Fruit fly (Drosophila melanogaster) whole organism, adult: ENCODE measurements around the gene Nf1.
A peak's percentile ranks its signal among the peaks of the same experiment; 100 is the strongest.

Experiments
- CG11617 ChIP-seq: fragments of 200-800 bp; sonication (Bioruptor generic); optimal IDR thresholded peaks from 2 replicates; lab custom pipeline; 2017; ENCODE audit warnings: mild to moderate bottlenecking, missing biosample characterization, missing genetic modification reagents, missing genetic modification characterization
- CG12768 ChIP-seq: fragments of 200-800 bp; sonication (Bioruptor generic); optimal IDR thresholded peaks from 2 replicates; lab custom pipeline; 2017; ENCODE audit warnings: missing biosample characterization, missing genetic modification characterization, mild to moderate bottlenecking, moderate library complexity, missing genetic modification reagents
- CG14711 ChIP-seq: fragments of 200-800 bp; sonication (Bioruptor generic); optimal IDR thresholded peaks from 2 replicates; lab custom pipeline; 2018; ENCODE audit warnings: missing biosample characterization, mild to moderate bottlenecking, missing genetic modification characterization, moderate library complexity
- CG1620 ChIP-seq: fragments of 200-800 bp; sonication (Bioruptor generic); optimal IDR thresholded peaks from 2 replicates; lab custom pipeline; 2016; ENCODE audit warnings: missing biosample characterization, missing genetic modification characterization
- CG33017 ChIP-seq: fragments of 200-800 bp; sonication (Bioruptor generic); optimal IDR thresholded peaks from 2 replicates; lab custom pipeline; 2018; ENCODE audit warnings: missing biosample characterization, mild to moderate bottlenecking, missing genetic modification characterization, moderate library complexity
- CG5204 ChIP-seq: fragments of 200-800 bp; sonication (Bioruptor generic); optimal IDR thresholded peaks from 2 replicates; lab custom pipeline; 2016; ENCODE audit warnings: missing biosample characterization, missing genetic modification characterization
- CG7045 ChIP-seq: fragments of 200-800 bp; sonication (Bioruptor generic); optimal IDR thresholded peaks from 2 replicates; lab custom pipeline; 2017; ENCODE audit warnings: missing biosample characterization, mild to moderate bottlenecking, missing genetic modification characterization
- CG7101 ChIP-seq: fragments of 200-800 bp; sonication (Bioruptor generic); optimal IDR thresholded peaks from 2 replicates; lab custom pipeline; 2018; ENCODE audit warnings: missing biosample characterization, mild to moderate bottlenecking, missing genetic modification characterization, moderate library complexity
- Clk ChIP-seq: fragments of 200-800 bp; sonication (Bioruptor generic); optimal IDR thresholded peaks from 2 replicates; lab custom pipeline; 2017; ENCODE audit warnings: missing biosample characterization, missing genetic modification characterization
- Crg-1 ChIP-seq: fragments of 200-800 bp; sonication (Bioruptor generic); optimal IDR thresholded peaks from 2 replicates; lab custom pipeline; 2016; ENCODE audit warnings: missing biosample characterization, missing genetic modification characterization
- Hr96 ChIP-seq: fragments of 200-800 bp; sonication (Bioruptor generic); optimal IDR thresholded peaks from 2 replicates; lab custom pipeline; 2016; ENCODE audit warnings: missing biosample characterization, missing genetic modification characterization
- Mnt ChIP-seq: fragments of 200-800 bp; sonication (Bioruptor generic); optimal IDR thresholded peaks from 2 replicates; lab custom pipeline; 2016; ENCODE audit warnings: missing biosample characterization, mild to moderate bottlenecking, missing genetic modification characterization
- bab1 ChIP-seq: fragments of 200-800 bp; sonication (Bioruptor generic); optimal IDR thresholded peaks from 3 replicates; lab custom pipeline; 2019; ENCODE audit warnings: missing biosample characterization, mild to moderate bottlenecking, missing genetic modification characterization, moderate library complexity
- cic ChIP-seq: fragments of 200-800 bp; sonication (Bioruptor generic); optimal IDR thresholded peaks from 2 replicates; lab custom pipeline; 2017; ENCODE audit warnings: missing biosample characterization, mild to moderate bottlenecking, missing genetic modification characterization, moderate library complexity
- cnc ChIP-seq, 2 experiments: fragments of >200 bp; optimal IDR thresholded peaks; 2 replicates each; lab custom pipeline; 2017
- kay ChIP-seq: fragments of 200-800 bp; sonication (Bioruptor generic); peaks from one replicate; lab custom pipeline; 2016; ENCODE audit warnings: missing biosample characterization, missing genetic modification characterization, borderline replicate concordance
- ovo ChIP-seq: fragments of 200-800 bp; sonication (Bioruptor generic); optimal IDR thresholded peaks from 2 replicates; lab custom pipeline; 2016; ENCODE audit warnings: missing biosample characterization, missing genetic modification characterization
- pad ChIP-seq: fragments of 200-800 bp; sonication (Bioruptor generic); optimal IDR thresholded peaks from 3 replicates; lab custom pipeline; 2017; ENCODE audit warnings: missing biosample characterization, missing genetic modification characterization, mild to moderate bottlenecking, moderate library complexity, missing genetic modification reagents
- tj ChIP-seq: fragments of 200-800 bp; sonication (Bioruptor generic); optimal IDR thresholded peaks from 3 replicates; lab custom pipeline; 2017; ENCODE audit warnings: missing biosample characterization, mild to moderate bottlenecking, missing genetic modification characterization, moderate library complexity
- toe ChIP-seq: fragments of 200-800 bp; sonication (Bioruptor generic); optimal IDR thresholded peaks from 2 replicates; lab custom pipeline; 2016; ENCODE audit warnings: missing biosample characterization, missing genetic modification characterization

Nf1 gene

DNA sequence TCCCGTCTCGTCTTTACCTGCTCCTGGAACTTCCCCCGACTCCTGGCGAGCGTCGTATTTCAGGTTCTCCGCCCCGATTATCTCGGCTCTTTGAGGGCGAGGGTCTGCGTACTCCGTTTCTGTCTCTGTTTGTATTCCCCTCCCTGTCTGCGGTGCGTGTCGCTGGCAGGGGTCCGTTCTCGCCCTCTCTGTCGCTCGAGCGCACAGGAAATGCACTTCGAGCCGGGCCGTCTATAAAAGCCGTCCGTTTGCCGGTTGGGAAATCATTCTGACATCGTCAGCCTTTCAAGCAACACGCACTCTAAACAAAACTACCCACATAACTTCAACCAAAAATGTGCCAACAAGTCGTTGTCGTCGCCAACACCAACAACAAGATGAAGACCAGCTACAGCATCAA is 27.8 kb downstream of the Nf1 start:
- no peak for TF ChIP-seq CG12768
- TF ChIP-seq Crg-1 (GFP tag; lab: Kevin White, UChicago): no peak
- TF ChIP-seq CG11617: no peak
- no peak for TF ChIP-seq Mnt (GFP tag; lab: Kevin White, UChicago)
- TF ChIP-seq CG14711 (tag; lab: Kevin White, UChicago): no peak
- no peak for TF ChIP-seq CG1620 (GFP tag; lab: Kevin White, UChicago)
- TF ChIP-seq CG5204 (GFP tag; lab: Kevin White, UChicago): no peak
- no peak for TF ChIP-seq Hr96 (GFP tag; lab: Kevin White, UChicago)
- TF ChIP-seq pad (GFP tag; lab: Kevin White, UChicago): no peak
- no peak for TF ChIP-seq toe
- no peak for TF ChIP-seq CG7101 (tag; lab: Kevin White, UChicago)
- no peak for TF ChIP-seq CG7045 (GFP tag; lab: Kevin White, UChicago)
- TF ChIP-seq tj (GFP tag; lab: Kevin White, UChicago): no peak
- TF ChIP-seq ovo (GFP tag; lab: Kevin White, UChicago): no peak
- no peak for TF ChIP-seq CG33017 (tag; lab: Kevin White, UChicago)
- TF ChIP-seq Clk: no peak

DNA sequence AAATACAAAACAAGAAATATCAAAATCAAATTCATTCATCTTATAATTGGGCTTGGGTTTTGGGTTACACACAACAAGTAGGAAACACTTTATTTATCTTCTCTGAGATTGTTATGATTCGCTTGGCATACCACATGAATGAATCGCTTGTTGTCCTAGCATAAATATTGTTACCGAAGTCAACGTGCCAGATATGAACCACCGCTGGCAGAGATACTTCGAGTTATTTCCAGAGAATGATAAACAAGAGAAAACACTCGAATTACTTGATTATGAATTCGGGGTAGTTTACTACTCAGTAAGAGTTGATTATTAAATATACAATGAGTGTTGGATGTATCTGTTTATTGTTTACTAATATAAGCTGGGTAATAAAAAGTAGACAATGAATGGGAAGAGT is 28.7 kb downstream of the Nf1 start:
- TF ChIP-seq CG12768 (no peak), ovo (GFP tag; lab: Kevin White, UChicago) (no peak), CG33017 (tag; lab: Kevin White, UChicago) (no peak), cic (no peak), CG7101 (tag; lab: Kevin White, UChicago) (no peak), CG1620 (GFP tag; lab: Kevin White, UChicago) (no peak)

DNA sequence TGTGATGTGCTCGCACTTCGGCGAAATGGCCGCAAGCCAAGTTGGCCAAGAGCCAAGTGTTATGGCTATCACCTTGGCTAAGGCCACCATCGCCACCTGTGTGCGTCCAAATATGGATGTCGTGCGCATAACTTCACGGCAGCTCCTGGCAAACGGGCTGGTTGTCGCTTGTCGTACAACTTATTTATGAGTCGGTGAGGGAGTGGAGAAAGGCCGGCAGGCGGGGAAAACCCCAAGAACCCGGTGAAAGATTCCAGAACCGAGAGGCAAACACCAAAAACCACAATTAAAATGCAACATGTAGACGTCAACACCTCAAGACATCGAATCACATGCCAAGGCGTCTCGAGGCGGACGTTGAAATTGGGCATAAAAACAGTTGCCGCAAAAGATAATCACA is 29.5 kb downstream of the Nf1 start:
- TF ChIP-seq CG7101 (tag; lab: Kevin White, UChicago) (no peak), CG12768 (no peak), Crg-1 (GFP tag; lab: Kevin White, UChicago) (no peak), pad (GFP tag; lab: Kevin White, UChicago) (no peak), cic (no peak), CG33017 (tag; lab: Kevin White, UChicago) (no peak), bab1 (GFP tag; lab: Kevin White, UChicago) (no peak), CG11617 (no peak), CG7045 (GFP tag; lab: Kevin White, UChicago) (no peak), ovo (GFP tag; lab: Kevin White, UChicago) (no peak), Mnt (GFP tag; lab: Kevin White, UChicago) (no peak)

DNA sequence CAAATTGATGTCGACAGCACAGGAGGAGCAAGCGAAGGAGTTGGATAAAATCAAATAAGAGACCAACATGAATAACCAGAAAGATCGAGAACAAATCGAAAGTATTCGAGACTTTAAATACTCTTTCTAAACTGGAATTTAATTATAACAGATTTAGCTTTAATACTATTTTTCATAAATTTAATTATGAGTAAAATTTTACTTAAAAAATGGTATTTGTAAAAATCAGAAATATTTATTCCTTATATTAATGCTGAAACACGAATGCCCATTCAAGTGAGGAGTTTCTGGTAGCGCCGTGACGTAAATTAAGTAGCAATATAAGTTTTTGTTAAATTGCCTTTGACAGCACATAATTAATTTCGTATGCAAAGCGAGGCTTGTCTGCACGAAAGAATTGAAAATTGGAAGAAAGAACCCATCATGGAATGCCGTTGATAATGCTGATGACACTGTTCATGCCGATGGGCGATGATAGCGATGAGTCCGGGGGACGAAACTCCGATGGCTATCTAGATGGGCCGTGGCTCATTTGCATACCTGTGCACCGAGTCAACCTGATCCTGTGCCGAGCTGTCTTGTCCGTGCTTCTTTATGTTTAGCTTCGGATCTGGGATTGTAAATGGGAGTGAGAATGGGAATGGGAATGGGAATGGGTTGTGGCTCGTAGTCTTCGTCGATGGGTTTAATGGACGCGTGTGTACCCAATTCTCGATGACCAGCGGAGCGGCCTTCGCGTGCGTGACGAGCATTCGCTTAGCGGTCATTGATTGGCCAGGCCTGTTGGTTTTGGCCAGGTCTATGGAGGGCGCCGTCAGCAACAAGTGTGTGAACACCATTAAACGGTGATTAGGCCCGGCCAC is 30.2 kb downstream of the Nf1 start:
- TF ChIP-seq tj (GFP tag; lab: Kevin White, UChicago) (peak; percentile 42), cnc (optimal IDR thresholded peaks at IDR 0.05; lab: Kevin White, UChicago) (no peak)

DNA sequence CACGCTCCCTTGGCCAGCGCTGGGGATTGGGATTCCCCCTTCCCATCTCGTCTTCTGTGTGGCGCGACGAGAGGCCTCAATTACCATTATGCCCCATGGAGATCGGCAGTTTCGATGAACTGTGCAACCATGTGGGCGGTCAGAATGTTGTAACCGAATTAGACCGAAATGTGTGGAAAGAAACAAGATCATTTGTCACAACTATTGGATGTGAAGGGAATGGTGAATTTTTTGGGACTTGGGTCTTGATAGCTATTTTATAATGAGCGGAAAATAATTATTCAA is 30.8 kb downstream of the Nf1 start:
- TF ChIP-seq toe (no peak), CG5204 (GFP tag; lab: Kevin White, UChicago) (no peak), CG33017 (tag; lab: Kevin White, UChicago) (no peak), bab1 (GFP tag; lab: Kevin White, UChicago) (no peak), kay (GFP tag; lab: Kevin White, UChicago) (no peak), CG1620 (GFP tag; lab: Kevin White, UChicago) (no peak), CG14711 (tag; lab: Kevin White, UChicago) (no peak), Mnt (GFP tag; lab: Kevin White, UChicago) (no peak), cic (no peak), CG12768 (no peak), tj (GFP tag; lab: Kevin White, UChicago) (no peak), Crg-1 (GFP tag; lab: Kevin White, UChicago) (no peak), CG7045 (GFP tag; lab: Kevin White, UChicago) (no peak), Clk (no peak), Hr96 (GFP tag; lab: Kevin White, UChicago) (no peak), cnc (optimal IDR thresholded peaks at IDR 0.05; lab: Kevin White, UChicago) (no peak), CG7101 (tag; lab: Kevin White, UChicago) (no peak)

DNA sequence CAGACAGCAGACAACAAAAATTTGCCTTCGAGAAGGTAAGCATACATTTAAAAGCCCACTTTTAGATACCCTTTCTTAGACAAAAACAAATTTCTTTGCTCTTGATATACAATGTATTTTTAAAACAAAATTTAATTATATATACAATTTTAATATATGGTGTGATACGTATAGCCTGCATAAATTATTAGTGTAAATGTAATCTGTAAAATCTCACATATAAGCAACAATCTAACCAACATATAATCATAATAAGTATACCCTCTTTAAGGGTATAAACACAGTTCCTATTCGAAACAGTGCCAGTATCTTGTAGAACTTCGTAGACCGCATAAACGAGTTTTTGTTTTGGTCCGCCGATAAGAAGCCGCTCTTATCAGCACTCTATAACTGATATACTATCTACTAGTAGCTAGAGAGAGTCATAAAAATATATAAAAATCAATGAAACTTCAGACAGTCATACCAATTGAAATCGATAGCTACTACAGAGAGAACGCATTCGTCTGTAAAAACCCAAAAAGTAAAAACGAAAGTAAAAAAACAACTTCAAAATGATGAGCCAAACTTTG is 31.5 kb downstream of the Nf1 start, which contains the start of gene Kaz-m1:
Gene Kaz-m1, plus strand, starts transcription at position 460 of the 572 bp plus-strand sequence.
- peak; percentile 34 for TF ChIP-seq CG11617
- TF ChIP-seq CG14711 (tag; lab: Kevin White, UChicago): peak; percentile 28
- TF ChIP-seq toe: no peak
- peak; percentile 28 for TF ChIP-seq CG7101 (tag; lab: Kevin White, UChicago)
- TF ChIP-seq ovo (GFP tag; lab: Kevin White, UChicago): no peak

DNA sequence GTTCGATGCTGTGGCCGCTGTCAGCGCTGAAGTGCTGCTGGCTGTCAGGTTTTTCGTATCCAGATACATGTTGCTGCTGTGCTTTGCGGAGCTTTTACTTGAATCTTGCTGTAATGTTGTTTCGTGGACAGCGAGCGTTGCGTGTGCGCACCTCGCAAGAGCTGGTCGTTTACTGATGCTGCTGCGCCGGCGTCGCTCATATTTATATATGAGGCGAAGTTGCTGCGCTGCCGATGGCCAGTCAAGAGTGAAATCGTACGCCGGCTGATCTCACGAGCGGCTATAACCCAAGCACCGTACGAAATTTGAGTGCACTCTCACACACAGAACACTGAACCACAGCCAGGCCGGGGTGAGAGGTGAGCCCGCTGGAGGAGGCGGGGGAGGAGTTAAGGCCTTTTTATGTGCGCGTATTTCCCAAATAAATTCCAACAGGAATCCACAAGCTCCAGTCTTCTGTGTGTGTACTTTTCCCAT is 34.5 kb downstream of the Nf1 start:
- TF ChIP-seq CG7101 (tag; lab: Kevin White, UChicago) (no peak), CG1620 (GFP tag; lab: Kevin White, UChicago) (no peak), cnc (optimal IDR thresholded peaks at IDR 0.05; lab: Kevin White, UChicago) (no peak), CG5204 (GFP tag; lab: Kevin White, UChicago) (no peak), Clk (no peak), Mnt (GFP tag; lab: Kevin White, UChicago) (no peak), CG12768 (no peak), Crg-1 (GFP tag; lab: Kevin White, UChicago) (no peak), toe (no peak), pad (GFP tag; lab: Kevin White, UChicago) (no peak), tj (GFP tag; lab: Kevin White, UChicago) (no peak), CG11617 (no peak), Hr96 (GFP tag; lab: Kevin White, UChicago) (no peak), kay (GFP tag; lab: Kevin White, UChicago) (no peak), CG7045 (GFP tag; lab: Kevin White, UChicago) (no peak), CG33017 (tag; lab: Kevin White, UChicago) (no peak), cic (no peak), ovo (GFP tag; lab: Kevin White, UChicago) (no peak)
